Fruit fly (Drosophila melanogaster) whole organism, adult: ENCODE measurements around the gene ACXA.

Source experiments
- CG14711 ChIP-seq: fragments of 200-800 bp; sonication (Bioruptor generic); optimal IDR thresholded peaks from 2 replicates; lab custom pipeline; 2018; ENCODE audit warnings: missing biosample characterization, mild to moderate bottlenecking, missing genetic modification characterization, moderate library complexity
- CG1620 ChIP-seq: fragments of 200-800 bp; sonication (Bioruptor generic); optimal IDR thresholded peaks from 2 replicates; lab custom pipeline; 2016; ENCODE audit warnings: missing biosample characterization, missing genetic modification characterization
- CG5204 ChIP-seq: fragments of 200-800 bp; sonication (Bioruptor generic); optimal IDR thresholded peaks from 2 replicates; lab custom pipeline; 2016; ENCODE audit warnings: missing biosample characterization, missing genetic modification characterization
- CG7045 ChIP-seq: fragments of 200-800 bp; sonication (Bioruptor generic); optimal IDR thresholded peaks from 2 replicates; lab custom pipeline; 2017; ENCODE audit warnings: missing biosample characterization, mild to moderate bottlenecking, missing genetic modification characterization
- Hr96 ChIP-seq: fragments of 200-800 bp; sonication (Bioruptor generic); optimal IDR thresholded peaks from 2 replicates; lab custom pipeline; 2016; ENCODE audit warnings: missing biosample characterization, missing genetic modification characterization
- cnc ChIP-seq, 2 experiments: fragments of >200 bp; optimal IDR thresholded peaks; 2 replicates each; lab custom pipeline; 2017
- pad ChIP-seq: fragments of 200-800 bp; sonication (Bioruptor generic); optimal IDR thresholded peaks from 3 replicates; lab custom pipeline; 2017; ENCODE audit warnings: missing biosample characterization, missing genetic modification characterization, mild to moderate bottlenecking, moderate library complexity, missing genetic modification reagents
- tj ChIP-seq: fragments of 200-800 bp; sonication (Bioruptor generic); optimal IDR thresholded peaks from 3 replicates; lab custom pipeline; 2017; ENCODE audit warnings: missing biosample characterization, mild to moderate bottlenecking, missing genetic modification characterization, moderate library complexity

- TF ChIP-seq CG1620 (no peak), Hr96 (GFP tag; lab: Kevin White, UChicago) (no peak), CG7045 (GFP tag; lab: Kevin White, UChicago) (no peak), CG5204 (GFP tag; lab: Kevin White, UChicago) (no peak), pad (no peak), tj (GFP tag; lab: Kevin White, UChicago) (no peak), cnc (optimal IDR thresholded peaks at IDR 0.05; lab: Kevin White, UChicago) (no peak), CG14711 (no peak)
Observed at dm6 chr2L:12916514-12916913, 4.4 kb upstream of the ACXA start, which contains the start of gene ACXB.
